Worm (Caenorhabditis elegans) whole organism, mixed stage, embryonic: ENCODE measurements around the gene K09C4.1.

Experiments
- M03D4.4 ChIP-seq: sonication (generic microtip); optimal IDR thresholded peaks from 2 replicates; lab custom pipeline; 2017; ENCODE audit warnings: mild to moderate bottlenecking, missing genetic modification characterization, missing compliant biosample characterization
- blmp-1 ChIP-seq: fragments of 150-350 bp; optimal IDR thresholded peaks from 2 replicates; lab custom pipeline; 2014; ENCODE audit warnings: missing biosample characterization, missing genetic modification characterization
- ceh-39 ChIP-seq: fragments of 150-350 bp; optimal IDR thresholded peaks from 2 replicates; lab custom pipeline; 2014; ENCODE audit warnings: missing biosample characterization, missing genetic modification characterization
- ceh-43 ChIP-seq: fragments of 200-800 bp; sonication (Bioruptor generic); optimal IDR thresholded peaks from 2 replicates; lab custom pipeline; 2018; ENCODE audit warnings: mild to moderate bottlenecking, missing genetic modification characterization, moderate library complexity, missing compliant biosample characterization
- ceh-83 ChIP-seq: fragments of 200-800 bp; sonication (Bioruptor generic); optimal IDR thresholded peaks from 2 replicates; lab custom pipeline; 2018; ENCODE audit warnings: mild to moderate bottlenecking, missing genetic modification characterization, missing compliant biosample characterization
- ces-1 ChIP-seq: fragments of 150-350 bp; optimal IDR thresholded peaks from 2 replicates; lab custom pipeline; 2014; ENCODE audit warnings: missing biosample characterization, missing genetic modification reagents, missing genetic modification characterization
- drap-1 ChIP-seq: fragments of 200-800 bp; sonication (Bioruptor generic); optimal IDR thresholded peaks from 3 replicates; lab custom pipeline; 2018; ENCODE audit warnings: mild to moderate bottlenecking, missing genetic modification characterization, missing compliant biosample characterization
- elt-1 ChIP-seq: sonication (generic microtip); optimal IDR thresholded peaks from 2 replicates; lab custom pipeline; 2017; ENCODE audit warnings: missing genetic modification characterization, mild to moderate bottlenecking, missing compliant biosample characterization, antibody characterized with exemption, moderate library complexity, borderline replicate concordance; ENCODE audit not compliant: insufficient read depth
- flh-1 ChIP-seq: fragments of 200-800 bp; sonication (Bioruptor generic); optimal IDR thresholded peaks from 2 replicates; lab custom pipeline; 2018; ENCODE audit warnings: mild to moderate bottlenecking, missing genetic modification characterization, moderate library complexity, missing compliant biosample characterization
- ham-2 ChIP-seq: fragments of 200-800 bp; sonication (Bioruptor generic); optimal IDR thresholded peaks from 2 replicates; lab custom pipeline; 2018; ENCODE audit warnings: mild to moderate bottlenecking, missing genetic modification characterization, missing compliant biosample characterization
- hlh-1 ChIP-seq: fragments of 150-350 bp; optimal IDR thresholded peaks from 2 replicates; lab custom pipeline; 2014; ENCODE audit warnings: missing biosample characterization, missing genetic modification reagents, missing genetic modification characterization
- lin-13 ChIP-seq: fragments of 150-350 bp; optimal IDR thresholded peaks from 2 replicates; lab custom pipeline; 2014; ENCODE audit warnings: missing biosample characterization, missing genetic modification characterization
- lin-32 ChIP-seq: fragments of 200-800 bp; sonication (Bioruptor generic); optimal IDR thresholded peaks from 2 replicates; lab custom pipeline; 2018; ENCODE audit warnings: mild to moderate bottlenecking, missing genetic modification characterization, missing compliant biosample characterization
- lsy-2 ChIP-seq: fragments of 150-350 bp; optimal IDR thresholded peaks from 2 replicates; lab custom pipeline; 2014; ENCODE audit warnings: missing biosample characterization, missing genetic modification characterization
- mab-5 ChIP-seq: fragments of 150-350 bp; optimal IDR thresholded peaks from 2 replicates; lab custom pipeline; 2014; ENCODE audit warnings: missing biosample characterization, missing genetic modification characterization
- mep-1 ChIP-seq: fragments of 150-350 bp; optimal IDR thresholded peaks from 2 replicates; lab custom pipeline; 2017; ENCODE audit warnings: missing biosample characterization, missing genetic modification reagents, missing genetic modification characterization, inconsistent platforms
- mls-2 ChIP-seq: sonication (generic microtip); optimal IDR thresholded peaks from 2 replicates; lab custom pipeline; 2016; ENCODE audit warnings: mild to moderate bottlenecking, missing genetic modification characterization, moderate library complexity, missing compliant biosample characterization
- nhr-12 ChIP-seq: fragments of 150-350 bp; optimal IDR thresholded peaks from 2 replicates; lab custom pipeline; 2014; ENCODE audit warnings: missing biosample characterization, missing genetic modification characterization
- nhr-237 ChIP-seq: fragments of 150-350 bp; optimal IDR thresholded peaks from 2 replicates; lab custom pipeline; 2014; ENCODE audit warnings: missing biosample characterization, missing genetic modification characterization
- nhr-28 ChIP-seq: fragments of 150-350 bp; optimal IDR thresholded peaks from 2 replicates; lab custom pipeline; 2014; ENCODE audit warnings: missing biosample characterization, missing genetic modification characterization
- nhr-76 ChIP-seq: sonication (generic microtip); optimal IDR thresholded peaks from 2 replicates; lab custom pipeline; 2017; ENCODE audit warnings: missing biosample characterization, missing genetic modification characterization
- pha-4 ChIP-seq: fragments of 150-350 bp; optimal IDR thresholded peaks from 2 replicates; lab custom pipeline; 2018; ENCODE audit warnings: missing biosample characterization, missing genetic modification reagents, missing genetic modification characterization
- sem-2 ChIP-seq: fragments of 200-800 bp; sonication (Bioruptor generic); optimal IDR thresholded peaks from 2 replicates; lab custom pipeline; 2018; ENCODE audit warnings: mild to moderate bottlenecking, missing genetic modification characterization, missing compliant biosample characterization
- snpc-4 ChIP-seq: fragments of 150-350 bp; optimal IDR thresholded peaks from 2 replicates; lab custom pipeline; 2014; ENCODE audit warnings: missing biosample characterization, missing genetic modification characterization
- sptf-1 ChIP-seq: sonication (generic microtip); optimal IDR thresholded peaks from 2 replicates; lab custom pipeline; 2017; ENCODE audit warnings: mild to moderate bottlenecking, missing genetic modification characterization, moderate library complexity, missing compliant biosample characterization
- tbx-8 ChIP-seq: fragments of 200-800 bp; sonication (Bioruptor generic); optimal IDR thresholded peaks from 2 replicates; lab custom pipeline; 2018; ENCODE audit warnings: mild to moderate bottlenecking, missing genetic modification characterization, moderate library complexity, missing compliant biosample characterization
- unc-120 ChIP-seq: sonication (generic microtip); optimal IDR thresholded peaks from 2 replicates; lab custom pipeline; 2017; ENCODE audit warnings: missing genetic modification characterization, missing compliant biosample characterization; ENCODE audit not compliant: poor library complexity, severe bottlenecking
- unc-39 ChIP-seq: fragments of 150-350 bp; optimal IDR thresholded peaks from 2 replicates; lab custom pipeline; 2014; ENCODE audit warnings: missing biosample characterization, missing genetic modification characterization
- unc-62 ChIP-seq: fragments of 150-350 bp; optimal IDR thresholded peaks from 2 replicates; lab custom pipeline; 2014; ENCODE audit warnings: missing biosample characterization, missing genetic modification reagents, missing genetic modification characterization
- zip-8 ChIP-seq: fragments of 150-350 bp; optimal IDR thresholded peaks from 2 replicates; lab custom pipeline; 2014; ENCODE audit warnings: missing biosample characterization, missing genetic modification characterization

K09C4.1 gene

DNA sequence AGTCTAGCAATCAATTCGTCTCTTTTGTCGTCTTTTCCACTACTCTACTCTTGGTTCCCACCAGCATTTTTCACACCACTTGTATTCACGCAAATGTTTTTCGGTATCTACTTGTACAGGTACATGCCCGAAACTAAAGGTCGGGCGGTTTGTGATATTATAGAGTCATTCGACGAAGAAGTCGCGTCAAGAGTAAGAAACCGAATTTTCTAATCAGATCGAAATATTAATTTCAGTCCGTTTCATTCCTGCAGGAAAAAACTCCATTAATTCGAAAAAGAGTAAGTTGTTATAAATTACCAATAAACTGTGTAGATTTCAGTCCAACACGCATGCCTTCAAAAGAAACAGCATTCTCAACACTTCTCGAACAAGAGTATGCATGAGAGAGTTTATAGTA, 6.7 kb upstream of the K09C4.1 start:
- TF ChIP-seq mls-2 (tag; lab: Kevin White, UChicago) (no peak), zip-8 (tag; lab: Kevin White, UChicago) (no peak), sem-2 (GFP tag; lab: Kevin White, UChicago) (no peak), nhr-76 (tag; lab: Kevin White, UChicago) (no peak), nhr-237 (tag; lab: Kevin White, UChicago) (no peak), lin-32 (no peak), drap-1 (no peak)
- TF ChIP-seq, all 35 proteins: peak for 0

DNA sequence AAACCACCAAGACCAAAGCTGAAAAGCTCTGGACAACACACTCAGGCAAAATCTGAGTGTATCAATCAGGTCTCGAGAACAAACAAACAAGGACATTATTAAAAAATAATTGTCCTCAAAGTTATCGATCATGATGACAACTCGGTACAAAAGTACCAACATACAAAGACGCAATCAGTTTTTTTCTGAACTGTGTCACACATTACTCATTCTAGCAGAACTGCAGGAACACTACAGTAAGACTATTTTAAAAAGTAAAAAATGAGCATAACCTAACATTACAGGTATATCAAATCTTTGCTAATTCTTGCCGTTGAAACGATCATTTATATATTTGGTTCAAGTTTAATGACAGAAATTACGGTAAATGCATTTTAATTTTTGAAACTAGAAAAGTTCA, 2.5 kb upstream of the K09C4.1 start, which contains the start of gene K09C4.2:
K09C4.2 (plus strand) TSS at position 301 of the 400 bp plus-strand sequence.
- TF ChIP-seq unc-62 (GFP tag; lab: Kevin White, UChicago) (no peak), zip-8 (tag; lab: Kevin White, UChicago) (no peak), lin-32 (no peak), drap-1 (no peak), pha-4 (tag; lab: Kevin White, UChicago) (no peak)

DNA sequence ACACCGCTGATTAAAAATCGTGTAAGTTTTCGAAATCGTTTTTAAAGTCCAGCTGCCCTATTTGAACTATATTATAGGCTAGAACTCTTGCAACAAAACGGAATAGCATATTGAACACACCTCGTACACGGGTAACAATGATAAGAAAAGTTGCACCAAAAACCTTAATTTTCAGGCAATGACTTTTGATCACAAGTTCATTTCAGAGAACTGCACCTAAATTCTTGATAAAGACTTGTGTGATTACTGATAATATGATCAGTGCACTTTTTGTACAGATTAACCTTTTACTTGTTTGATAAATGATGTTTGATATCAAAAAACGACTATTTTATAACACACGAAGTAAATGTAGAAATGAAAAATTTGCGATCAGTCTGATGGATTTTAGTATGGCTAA, 870 bp upstream of the K09C4.1 start:
- TF ChIP-seq mab-5: no peak
- TF ChIP-seq lsy-2: no peak
- no peak for TF ChIP-seq snpc-4
- TF ChIP-seq sptf-1: no peak

DNA sequence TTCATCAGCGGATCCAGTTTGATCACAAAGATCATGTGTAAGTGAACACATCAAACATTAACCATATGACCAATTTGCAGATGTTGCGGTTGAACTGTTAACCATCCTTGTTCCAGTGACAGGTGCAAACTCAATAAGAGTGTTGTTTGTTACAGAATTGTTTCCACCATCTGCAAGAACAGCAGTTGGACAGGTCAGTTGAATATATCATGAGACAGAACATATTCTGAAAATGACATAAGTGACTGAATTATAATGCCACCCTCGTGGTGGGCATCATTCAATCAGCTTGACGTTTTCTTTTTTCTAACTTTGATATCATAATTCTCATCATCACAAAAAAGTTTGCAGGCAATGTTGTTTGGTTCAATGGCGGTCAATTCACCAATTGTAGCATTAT, 1.9 kb downstream of the K09C4.1 start:
- no peak for TF ChIP-seq ceh-39 (tag; lab: Kevin White, UChicago)
- TF ChIP-seq ceh-43 (GFP tag; lab: Kevin White, UChicago): no peak
- no peak for TF ChIP-seq snpc-4
- no peak for TF ChIP-seq unc-39 (tag; lab: Kevin White, UChicago)
- TF ChIP-seq hlh-1 (tag; lab: Kevin White, UChicago): no peak
- no peak for TF ChIP-seq unc-120 (tag; lab: Kevin White, UChicago)
- TF ChIP-seq nhr-237 (tag; lab: Kevin White, UChicago): no peak
- TF ChIP-seq nhr-12 (tag; lab: Kevin White, UChicago): no peak
- no peak for TF ChIP-seq nhr-28
- TF ChIP-seq elt-1 (tag; lab: Kevin White, UChicago): no peak
- TF ChIP-seq ceh-83 (GFP tag; lab: Kevin White, UChicago): no peak
- TF ChIP-seq M03D4.4: no peak
- no peak for TF ChIP-seq ham-2
- TF ChIP-seq sptf-1: no peak
- no peak for TF ChIP-seq ces-1
- no peak for TF ChIP-seq drap-1

DNA sequence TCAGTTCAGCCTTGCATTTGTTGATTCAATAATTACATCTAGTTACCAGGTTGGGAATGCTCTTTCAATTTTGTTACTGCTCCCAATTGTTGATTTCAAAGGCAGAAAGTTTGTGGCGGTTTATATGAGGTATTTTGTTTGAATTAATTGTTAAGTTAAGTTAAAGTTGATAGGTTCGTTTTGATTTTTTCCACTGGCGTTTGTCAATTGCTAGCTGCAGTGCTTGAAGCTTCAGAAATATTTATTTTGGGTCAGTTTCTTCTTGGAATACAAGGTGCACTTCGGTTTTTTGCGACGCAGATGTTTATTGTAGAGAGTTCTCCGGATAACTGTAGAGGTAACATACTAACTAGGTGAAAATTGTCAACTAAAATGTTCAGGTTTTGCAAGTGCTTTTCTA, 3.1 kb downstream of the K09C4.1 start, which contains the start of gene F11D5.5:
F11D5.5 (plus strand) TSS at position 301 of the 400 bp plus-strand sequence.
- TF ChIP-seq sem-2 (GFP tag; lab: Kevin White, UChicago) (no peak), lin-32 (no peak), lin-13 (tag; lab: Kevin White, UChicago) (no peak), mls-2 (tag; lab: Kevin White, UChicago) (no peak), nhr-28 (no peak)
- TF ChIP-seq, all 35 proteins: peak for 0

DNA sequence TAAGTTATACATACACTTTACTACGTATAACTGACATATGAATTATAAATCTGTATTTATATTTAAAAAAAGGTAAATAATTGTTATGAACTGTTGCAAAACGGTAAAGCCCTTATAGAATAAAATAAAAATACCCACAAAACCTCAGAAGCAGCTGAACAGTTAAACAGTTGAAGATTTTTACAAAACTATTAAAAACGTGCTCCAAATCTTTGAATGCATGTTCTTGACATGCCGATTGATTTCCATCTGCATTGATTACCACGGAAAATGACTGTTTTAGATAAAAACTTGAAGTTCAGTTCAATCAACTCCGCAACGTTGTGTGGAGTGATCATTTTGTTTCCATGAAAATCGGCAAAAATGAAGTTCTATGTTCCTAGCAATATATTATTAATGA, 5.4 kb downstream of the K09C4.1 start, which contains the start of gene F11D5.7:
F11D5.7 (plus strand) TSS at position 301 of the 400 bp plus-strand sequence.
- TF ChIP-seq sem-2 (GFP tag; lab: Kevin White, UChicago) (no peak), M03D4.4 (no peak), unc-62 (GFP tag; lab: Kevin White, UChicago) (no peak), elt-1 (tag; lab: Kevin White, UChicago) (no peak), mep-1 (tag; lab: Kevin White, UChicago) (no peak), blmp-1 (tag; lab: Kevin White, UChicago) (no peak), flh-1 (GFP tag; lab: Kevin White, UChicago) (no peak), tbx-8 (GFP tag; lab: Kevin White, UChicago) (no peak), lsy-2 (no peak), lin-32 (no peak), zip-8 (tag; lab: Kevin White, UChicago) (no peak), ceh-83 (GFP tag; lab: Kevin White, UChicago) (no peak)
- TF ChIP-seq, all 35 proteins: peak for 0
